Worm (Caenorhabditis elegans): ENCODE measurements around the gene C39B5.5.

The C39B5.5 gene

DNA sequence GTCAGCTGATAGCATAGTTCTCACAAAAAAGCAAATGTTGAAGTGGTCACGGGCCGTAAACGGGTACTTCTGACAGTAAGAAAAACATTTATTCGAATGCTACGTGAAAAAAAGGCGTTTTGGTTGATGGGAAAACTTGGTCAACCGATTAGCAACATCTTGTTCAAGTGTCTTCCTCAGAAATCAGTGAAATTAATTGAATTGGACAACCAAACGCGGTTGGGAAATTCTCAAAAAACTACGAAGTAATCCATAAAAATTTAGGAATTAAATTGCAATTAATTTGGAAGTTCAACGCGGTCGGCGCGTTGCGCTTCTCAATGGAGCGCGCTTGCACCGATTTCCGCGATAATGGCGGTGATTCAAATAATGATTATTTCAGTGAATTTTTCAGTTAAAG is 51.4 kb downstream of the C39B5.5 start:
- TF ChIP-seq mbf-1 (tag; optimal IDR thresholded peaks at IDR 0.05) (no peak), dmd-4 (tag; optimal IDR thresholded peaks at IDR 0.05) (no peak), elt-3 (tag; optimal IDR thresholded peaks at IDR 0.05) (no peak), nhr-11 (tag; optimal IDR thresholded peaks at IDR 0.05) (no peak), unc-55 (GFP tag; optimal IDR thresholded peaks at IDR 0.05) (no peak), lin-39 (tag; optimal IDR thresholded peaks at IDR 0.05) (no peak)
